Worm (Caenorhabditis elegans): ENCODE measurements around the gene mars-1.

The mars-1 gene

DNA sequence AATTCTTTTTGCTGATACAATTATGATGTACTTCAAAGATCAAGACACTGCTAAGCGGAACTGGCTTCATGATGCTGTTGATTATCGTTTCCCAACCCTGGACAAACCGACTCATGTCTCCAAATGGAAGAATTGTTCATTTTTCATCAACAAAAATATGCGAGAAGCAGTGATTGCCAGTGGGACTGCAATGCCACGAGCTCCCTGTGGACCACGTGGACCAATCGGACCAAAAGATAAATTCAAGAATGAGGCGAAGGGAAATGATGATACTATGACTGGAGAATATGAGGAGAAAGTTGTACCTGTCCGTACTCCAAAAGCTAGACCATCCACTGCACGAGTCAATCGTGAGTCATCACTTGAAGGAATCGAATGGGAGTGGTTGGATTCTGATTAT is 48.8 kb downstream of the mars-1 start:
- TF ChIP-seq aha-1 (tag) (peak; percentile 92), T20F7.1 (GFP tag; optimal IDR thresholded peaks at IDR 0.05) (no peak)

DNA sequence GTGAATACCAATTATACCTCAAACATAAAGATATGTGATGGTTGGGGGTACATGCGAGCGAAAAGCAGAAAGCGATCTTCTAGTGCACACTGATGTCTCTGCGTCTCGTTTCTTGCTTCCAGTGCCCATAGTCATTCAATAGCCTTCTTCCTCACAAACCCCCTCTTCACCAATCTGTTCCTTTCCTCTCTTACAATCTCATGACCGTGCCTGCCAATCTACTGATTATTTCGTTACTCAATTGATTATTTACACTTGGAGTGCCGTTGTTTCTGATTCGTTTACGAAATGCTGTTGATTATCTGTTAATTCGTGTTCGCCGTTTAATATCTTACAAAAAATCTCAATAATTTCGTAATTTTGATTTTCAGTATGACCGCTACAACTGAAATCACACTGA is 50.4 kb downstream of the mars-1 start:
- TF ChIP-seq hlh-30 (tag; optimal IDR thresholded peaks at IDR 0.05; ENCODE audit: insufficient read depth) (peak; percentile 5), hlh-11 (tag; optimal IDR thresholded peaks at IDR 0.05) (peak; percentile 17), tag-97 (GFP tag; IDR thresholded peaks at IDR 0.05) (no peak), aly-2 (tag; optimal IDR thresholded peaks at IDR 0.05) (no peak), mdl-1 (tag; optimal IDR thresholded peaks at IDR 0.05) (no peak), ceh-82 (tag; optimal IDR thresholded peaks at IDR 0.05) (no peak), ceh-62 (tag; optimal IDR thresholded peaks at IDR 0.05) (no peak), dpl-1 (GFP tag; optimal IDR thresholded peaks at IDR 0.05) (no peak), mes-2 (tag; optimal IDR thresholded peaks at IDR 0.05; ENCODE audit: poor library complexity, severe bottlenecking) (peak; percentile 20), dmd-9 (GFP tag; IDR thresholded peaks at IDR 0.05) (no peak), nhr-77 (tag; optimal IDR thresholded peaks at IDR 0.05) (no peak), zip-2 (tag; optimal IDR thresholded peaks at IDR 0.05) (no peak), nhr-42 (GFP tag; IDR thresholded peaks at IDR 0.05) (no peak), daf-16 (GFP tag; optimal IDR thresholded peaks at IDR 0.05) (no peak), daf-16 (tag; optimal IDR thresholded peaks at IDR 0.05) (peak; percentile 25), nhr-41 (GFP tag; IDR thresholded peaks at IDR 0.05) (no peak), ceh-20 (GFP tag; IDR thresholded peaks at IDR 0.05) (no peak), mxl-2 (GFP tag; conservative IDR thresholded peaks at IDR 0.05) (no peak), dve-1 (tag; optimal IDR thresholded peaks at IDR 0.05; ENCODE audit: insufficient read depth) (peak; percentile 15), zag-1 (tag; optimal IDR thresholded peaks at IDR 0.05) (no peak), vab-7 (GFP tag; IDR thresholded peaks at IDR 0.05) (no peak)

DNA sequence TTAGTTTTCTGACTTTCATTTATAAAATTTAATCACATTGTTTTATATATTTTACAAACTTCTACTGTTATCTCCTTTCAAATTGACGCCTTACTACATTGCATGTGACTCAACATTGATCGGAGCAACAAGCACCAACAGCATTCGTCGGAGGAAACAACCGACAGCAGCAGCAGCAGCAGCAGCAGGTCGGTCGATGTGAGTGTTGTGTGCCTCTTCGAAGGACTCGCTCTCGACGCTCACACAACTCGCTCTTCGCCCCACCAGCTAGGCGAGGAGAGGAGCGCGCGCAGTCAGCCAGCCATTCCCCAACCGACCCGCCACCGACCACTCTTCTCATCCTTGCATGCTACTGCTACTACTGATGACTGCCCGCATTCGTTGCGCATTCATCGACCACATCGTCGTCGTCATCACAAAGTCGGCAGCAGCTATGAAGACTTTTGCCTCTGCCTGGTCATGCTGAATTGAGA is 51.3 kb downstream of the mars-1 start, which contains the start of gene F12F6.1:
F12F6.1 (plus strand) TSS at position 51 of the 473 bp plus-strand sequence.
- TF ChIP-seq zip-2 (tag; optimal IDR thresholded peaks at IDR 0.05) (no peak), snpc-4 (tag; optimal IDR thresholded peaks at IDR 0.05) (no peak), unc-130 (GFP tag; optimal IDR thresholded peaks at IDR 0.05) (no peak), ztf-11 (tag; optimal IDR thresholded peaks at IDR 0.05) (no peak), lin-38 (GFP tag; IDR thresholded peaks at IDR 0.05) (no peak), ceh-44 (GFP tag; IDR thresholded peaks at IDR 0.05) (0 out of 2 replicates have a peak, but pooled peaks have one; percentile 14), spr-3 (GFP tag; optimal IDR thresholded peaks at IDR 0.05) (no peak), lin-1 (GFP tag; IDR thresholded peaks at IDR 0.05) (no peak), fkh-10 (GFP tag; optimal IDR thresholded peaks at IDR 0.05) (no peak), cey-2 (tag; optimal IDR thresholded peaks at IDR 0.05; ENCODE audit: borderline replicate concordance, insufficient read depth) (no peak), zag-1 (tag; optimal IDR thresholded peaks at IDR 0.05) (no peak), dmd-8 (GFP tag; IDR thresholded peaks at IDR 0.05) (0 out of 2 replicates have a peak, but pooled peaks have one; percentile 53), daf-16 (GFP tag; optimal IDR thresholded peaks at IDR 0.05) (no peak), daf-16 (tag; optimal IDR thresholded peaks at IDR 0.05) (peak; percentile 45), mxl-3 (GFP tag; optimal IDR thresholded peaks at IDR 0.05) (peak; percentile 10), nhr-48 (tag; optimal IDR thresholded peaks at IDR 0.05) (no peak), hlh-11 (tag; optimal IDR thresholded peaks at IDR 0.05) (peak; percentile 48), ces-1 (GFP tag; optimal IDR thresholded peaks at IDR 0.05) (no peak), dpl-1 (GFP tag; optimal IDR thresholded peaks at IDR 0.05) (no peak), R02D3.7 (tag; optimal IDR thresholded peaks at IDR 0.05) (no peak), Y5F2A.4 (GFP tag; optimal IDR thresholded peaks at IDR 0.05) (no peak), ceh-32 (tag; optimal IDR thresholded peaks at IDR 0.05; ENCODE audit: poor library complexity) (no peak), egl-43 (GFP tag; IDR thresholded peaks at IDR 0.05) (peak; percentile 84), F26F4.8 (GFP tag; conservative IDR thresholded peaks at IDR 0.05) (no peak), Y75B8A.6 (GFP tag; IDR thresholded peaks at IDR 0.05) (no peak), nhr-25 (tag; optimal IDR thresholded peaks at IDR 0.05; ENCODE audit: borderline replicate concordance, insufficient read depth) (no peak), ctbp-1 (GFP tag; IDR thresholded peaks at IDR 0.05) (no peak), hif-1 (tag; optimal IDR thresholded peaks at IDR 0.05) (no peak), lin-29 (GFP tag; IDR thresholded peaks at IDR 0.05) (no peak), gei-8 (GFP tag; optimal IDR thresholded peaks at IDR 0.05) (no peak), madf-9 (GFP tag; conservative IDR thresholded peaks at IDR 0.05) (no peak)

All from whole organism, L4 larva.